Worm (Caenorhabditis elegans) whole organism, early embryonic: ENCODE data around the gene F56D1.1.

Source experiments
- B0310.2 ChIP-seq: sonication (generic microtip); optimal IDR thresholded peaks from 2 replicates; lab custom pipeline; 2016; ENCODE audit warnings: mild to moderate bottlenecking, missing genetic modification characterization, missing compliant biosample characterization
- F13C5.2 ChIP-seq: sonication (generic microtip); optimal IDR thresholded peaks from 2 replicates; lab custom pipeline; 2017; ENCODE audit warnings: mild to moderate bottlenecking, missing genetic modification characterization, inconsistent platforms, missing compliant biosample characterization
- aly-1 ChIP-seq: sonication (generic microtip); optimal IDR thresholded peaks from 2 replicates; lab custom pipeline; 2016; ENCODE audit warnings: missing genetic modification characterization, missing compliant biosample characterization
- ama-1 ChIP-seq: fragments of 150-350 bp; optimal IDR thresholded peaks from 2 replicates; lab custom pipeline; 2014
- ceh-13 ChIP-seq: fragments of 200-800 bp; sonication (Bioruptor generic); optimal IDR thresholded peaks from 2 replicates; lab custom pipeline; 2018; ENCODE audit warnings: mild to moderate bottlenecking, missing genetic modification characterization, missing compliant biosample characterization
- ceh-36 ChIP-seq: sonication (generic microtip); optimal IDR thresholded peaks from 2 replicates; lab custom pipeline; 2016; ENCODE audit warnings: missing genetic modification characterization, inconsistent platforms, missing compliant biosample characterization
- ets-7 ChIP-seq: sonication (generic microtip); optimal IDR thresholded peaks from 2 replicates; lab custom pipeline; 2016; ENCODE audit warnings: missing genotype, missing genetic modification characterization, missing compliant biosample characterization
- flt-1 ChIP-seq: fragments of 200-800 bp; sonication (Bioruptor generic); IDR thresholded peaks from 2 replicates; pipeline ENCODE4 v1.3.6; 2022; ENCODE audit warnings: missing genetic modification characterization, missing compliant biosample characterization
- hmbx-1 ChIP-seq: sonication (generic microtip); optimal IDR thresholded peaks from 2 replicates; lab custom pipeline; 2016; ENCODE audit warnings: mild to moderate bottlenecking, missing genetic modification characterization, missing compliant biosample characterization
- hmg-4 ChIP-seq: fragments of 200-800 bp; sonication (Bioruptor generic); optimal IDR thresholded peaks from 2 replicates; lab custom pipeline; 2018; ENCODE audit warnings: mild to moderate bottlenecking, missing genetic modification characterization, missing compliant biosample characterization
- hnd-1 ChIP-seq: sonication (generic microtip); optimal IDR thresholded peaks from 2 replicates; lab custom pipeline; 2016; ENCODE audit warnings: missing genetic modification characterization, missing compliant biosample characterization
- pes-1 ChIP-seq: fragments of 200-800 bp; sonication (Bioruptor generic); IDR thresholded peaks from 2 replicates; pipeline ENCODE4 v1.3.6; 2022; ENCODE audit warnings: missing genetic modification reagents, missing genetic modification characterization, missing compliant biosample characterization
- scrt-1 ChIP-seq: fragments of 200-800 bp; sonication (Bioruptor generic); IDR thresholded peaks from 2 replicates; pipeline ENCODE4 v1.3.6; 2022; ENCODE audit warnings: missing genetic modification characterization, missing compliant biosample characterization
- sea-1 ChIP-seq: fragments of 200-800 bp; sonication (Bioruptor generic); conservative IDR thresholded peaks from 2 replicates; pipeline ENCODE4 v1.3.6; 2022; ENCODE audit warnings: missing genetic modification characterization, missing compliant biosample characterization
- tbx-11 ChIP-seq: fragments of 200-800 bp; sonication (Bioruptor generic); IDR thresholded peaks from 2 replicates; pipeline ENCODE4 v1.3.6; 2022; ENCODE audit warnings: missing genetic modification characterization, missing compliant biosample characterization
- tbx-37 ChIP-seq: fragments of 200-800 bp; sonication (Bioruptor generic); conservative IDR thresholded peaks from 2 replicates; pipeline ENCODE4 v1.3.6; 2022; ENCODE audit warnings: missing genetic modification reagents, missing genetic modification characterization, missing compliant biosample characterization
- tra-4 ChIP-seq: sonication (generic microtip); optimal IDR thresholded peaks from 2 replicates; lab custom pipeline; 2017; ENCODE audit warnings: missing genetic modification characterization, missing compliant biosample characterization

The F56D1.1 gene

DNA sequence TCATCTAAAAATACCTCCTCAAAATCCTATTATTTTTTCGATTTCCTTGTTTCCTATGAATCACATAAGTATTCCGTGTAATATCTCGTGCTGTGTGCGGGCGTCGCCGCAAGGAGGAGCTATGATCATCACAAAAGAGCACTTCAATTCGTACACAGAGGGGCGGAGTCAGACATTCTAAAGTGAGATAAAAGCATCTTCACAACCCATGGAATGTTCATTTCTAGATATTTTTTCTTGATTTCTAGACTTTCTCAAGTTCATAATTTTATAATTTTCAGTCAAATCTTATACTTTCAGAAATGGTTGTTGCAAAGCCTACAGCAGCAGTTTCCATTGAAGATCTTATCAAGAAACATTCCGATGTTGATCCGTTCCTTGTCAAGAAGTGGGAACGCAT is 31.0 kb upstream of the F56D1.1 start, which contains the start of gene cex-1:
Gene cex-1 (plus strand): TSS at position 301 of the 400 bp plus-strand sequence.
- no peak for TF ChIP-seq pes-1 (GFP tag; lab: Robert Waterston, UW)
- no peak for TF ChIP-seq F13C5.2
- TF ChIP-seq tra-4 (tag; lab: Kevin White, UChicago) = no peak
- no peak for TF ChIP-seq hnd-1 (tag; lab: Kevin White, UChicago)
- no peak for TF ChIP-seq ets-7
- TF ChIP-seq ama-1 (lab: Kevin White, UChicago) = no peak
- no peak for TF ChIP-seq aly-1
- TF ChIP-seq ceh-13 = no peak
- TF ChIP-seq hmbx-1 (tag; lab: Kevin White, UChicago) = no peak
- TF ChIP-seq flt-1 (GFP tag; lab: Robert Waterston, UW) = no peak
- TF ChIP-seq B0310.2 (tag; lab: Kevin White, UChicago) = no peak
- no peak for TF ChIP-seq tbx-11 (GFP tag; lab: Robert Waterston, UW)

- TF ChIP-seq B0310.2 (tag; lab: Kevin White, UChicago) (no peak), scrt-1 (no peak), tbx-37 (GFP tag; lab: Robert Waterston, UW) (no peak)
Observed at ce11 chrII:5449219-5449618, 29.2 kb upstream of the F56D1.1 start.

- TF ChIP-seq flt-1 (GFP tag; lab: Robert Waterston, UW) (no peak), hmg-4 (GFP tag; lab: Kevin White, UChicago) (no peak), scrt-1 (no peak), tra-4 (tag; lab: Kevin White, UChicago) (no peak), B0310.2 (tag; lab: Kevin White, UChicago) (no peak), sea-1 (GFP tag; lab: Robert Waterston, UW) (no peak), ets-7 (no peak), hmbx-1 (tag; lab: Kevin White, UChicago) (no peak), pes-1 (GFP tag; lab: Robert Waterston, UW) (no peak), tbx-11 (GFP tag; lab: Robert Waterston, UW) (no peak), F13C5.2 (no peak), ceh-13 (no peak)
Observed at ce11 chrII:5449620-5450019, 28.8 kb upstream of the F56D1.1 start.

DNA sequence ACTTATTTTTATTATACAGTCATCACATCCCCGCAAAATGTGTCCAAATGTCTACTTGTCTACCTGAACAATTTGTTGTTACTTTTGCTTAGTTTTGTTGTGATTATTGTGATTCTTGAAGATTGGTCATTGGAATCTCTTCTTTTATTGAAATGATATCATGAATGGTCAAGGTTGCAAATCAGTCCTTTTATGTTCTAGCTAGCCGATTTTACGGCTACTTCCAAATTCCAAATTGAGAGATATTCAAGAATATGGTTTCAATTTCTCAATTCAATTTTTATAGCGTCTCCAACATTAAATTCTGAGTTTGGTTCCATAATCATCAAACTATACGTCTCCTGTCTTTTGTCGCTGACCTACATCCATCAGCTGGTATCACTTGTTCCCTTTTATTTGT is 27.1 kb upstream of the F56D1.1 start:
- TF ChIP-seq sea-1 (GFP tag; lab: Robert Waterston, UW) (no peak), hmbx-1 (tag; lab: Kevin White, UChicago) (no peak), tbx-37 (GFP tag; lab: Robert Waterston, UW) (no peak), pes-1 (GFP tag; lab: Robert Waterston, UW) (no peak), B0310.2 (tag; lab: Kevin White, UChicago) (no peak), scrt-1 (no peak), hnd-1 (tag; lab: Kevin White, UChicago) (no peak), hmg-4 (GFP tag; lab: Kevin White, UChicago) (no peak), flt-1 (GFP tag; lab: Robert Waterston, UW) (no peak), ceh-13 (no peak), F13C5.2 (no peak), aly-1 (no peak), ceh-36 (tag; lab: Kevin White, UChicago) (no peak), ama-1 (lab: Kevin White, UChicago) (no peak), tbx-11 (GFP tag; lab: Robert Waterston, UW) (no peak), ets-7 (no peak), tra-4 (tag; lab: Kevin White, UChicago) (no peak)

DNA sequence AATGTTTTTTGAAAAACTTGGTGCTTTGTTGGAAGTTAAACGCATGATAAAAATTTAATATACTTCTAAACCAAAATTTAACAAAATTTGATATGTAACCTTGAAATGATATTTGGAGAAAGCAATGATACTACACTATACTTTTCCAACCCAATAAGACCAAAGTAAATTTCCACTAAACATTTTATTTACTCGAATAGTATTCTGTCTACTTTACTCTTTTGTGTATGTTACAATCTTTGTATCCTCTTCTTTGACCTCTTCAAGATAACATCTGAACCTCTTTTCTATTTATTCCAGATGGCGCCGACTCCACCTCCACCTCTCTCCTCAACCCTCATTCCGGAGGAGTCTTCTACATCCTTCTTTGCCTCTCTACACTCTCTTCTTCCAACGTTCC is 24.9 kb upstream of the F56D1.1 start, which contains the start of gene dhs-5:
Gene dhs-5 (plus strand): TSS at position 301 of the 400 bp plus-strand sequence.
- TF ChIP-seq aly-1 (no peak), ceh-13 (no peak), tbx-11 (GFP tag; lab: Robert Waterston, UW) (no peak), ets-7 (no peak), hmg-4 (GFP tag; lab: Kevin White, UChicago) (no peak), ama-1 (lab: Kevin White, UChicago) (no peak), tra-4 (tag; lab: Kevin White, UChicago) (no peak), tbx-37 (GFP tag; lab: Robert Waterston, UW) (no peak), F13C5.2 (no peak), flt-1 (GFP tag; lab: Robert Waterston, UW) (no peak), hnd-1 (tag; lab: Kevin White, UChicago) (no peak), hmbx-1 (tag; lab: Kevin White, UChicago) (no peak), sea-1 (GFP tag; lab: Robert Waterston, UW) (no peak), pes-1 (GFP tag; lab: Robert Waterston, UW) (no peak), ceh-36 (tag; lab: Kevin White, UChicago) (no peak), B0310.2 (tag; lab: Kevin White, UChicago) (no peak), scrt-1 (no peak)

- TF ChIP-seq pes-1 (GFP tag; lab: Robert Waterston, UW) = no peak
- no peak for TF ChIP-seq flt-1 (GFP tag; lab: Robert Waterston, UW)
- TF ChIP-seq ets-7 = no peak
- TF ChIP-seq ceh-36 (tag; lab: Kevin White, UChicago) = no peak
- no peak for TF ChIP-seq tbx-11 (GFP tag; lab: Robert Waterston, UW)
- TF ChIP-seq sea-1 (GFP tag; lab: Robert Waterston, UW) = no peak
- TF ChIP-seq tbx-37 (GFP tag; lab: Robert Waterston, UW) = no peak
- no peak for TF ChIP-seq scrt-1
- TF ChIP-seq tra-4 (tag; lab: Kevin White, UChicago) = no peak
- no peak for TF ChIP-seq ama-1 (lab: Kevin White, UChicago)
- TF ChIP-seq ceh-13 = no peak
- no peak for TF ChIP-seq aly-1
Observed at ce11 chrII:5455650-5456355, 22.6 kb upstream of the F56D1.1 start, which contains the start of gene daz-1. Gene daz-1, plus strand, starts transcription at chrII:5456305.
